Worm (Caenorhabditis elegans) whole organism, L3 larva: Measurements from ENCODE around the gene T22F3.2.

Experiments
- ceh-82 ChIP-seq: fragments of 150-350 bp; optimal IDR thresholded peaks from 2 replicates; lab custom pipeline; 2014; ENCODE audit warnings: missing biosample characterization, missing genetic modification characterization
- ceh-9 ChIP-seq: sonication (generic microtip); optimal IDR thresholded peaks from 2 replicates; lab custom pipeline; 2018; ENCODE audit warnings: missing biosample characterization, missing genetic modification characterization
- nhr-237 ChIP-seq: fragments of 150-350 bp; optimal IDR thresholded peaks from 2 replicates; lab custom pipeline; 2014; ENCODE audit warnings: missing biosample characterization, missing genetic modification characterization
- nhr-25 ChIP-seq: sonication (generic microtip); optimal IDR thresholded peaks from 2 replicates; lab custom pipeline; 2017; ENCODE audit warnings: missing biosample characterization, missing genetic modification characterization
- nhr-28 ChIP-seq: fragments of 150-350 bp; optimal IDR thresholded peaks from 2 replicates; lab custom pipeline; 2014; ENCODE audit warnings: missing biosample characterization, missing genetic modification characterization
- skn-1 ChIP-seq: fragments of 150-350 bp; optimal IDR thresholded peaks from 2 replicates; lab custom pipeline; 2014; ENCODE audit warnings: missing biosample characterization, missing genetic modification characterization
- ztf-11 ChIP-seq: fragments of 150-350 bp; optimal IDR thresholded peaks from 2 replicates; lab custom pipeline; 2014; ENCODE audit warnings: missing biosample characterization, missing genetic modification characterization

DNA sequence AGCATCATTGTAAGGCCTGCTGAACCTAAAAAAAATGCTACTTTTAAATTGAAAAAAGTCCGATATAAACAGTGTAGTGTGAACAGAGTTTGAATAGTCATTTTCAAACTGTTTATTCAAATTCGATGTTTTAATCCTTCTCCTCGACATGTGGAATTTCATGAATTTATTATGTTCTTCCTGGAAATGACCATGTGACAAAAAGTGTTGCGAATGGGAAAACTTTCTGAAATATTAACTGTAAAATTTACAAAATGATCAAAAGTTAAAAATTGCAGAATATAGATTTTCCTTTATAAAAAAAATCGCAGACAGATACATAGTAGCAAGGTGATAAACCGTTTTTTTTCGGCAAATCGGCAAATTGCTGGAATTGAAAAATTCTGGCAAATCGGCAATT lies 18.9 kb downstream of the T22F3.2 start, which contains the start of gene T22F3.8:
- TF ChIP-seq ztf-11 (tag; lab: Kevin White, UChicago) (no peak), nhr-28 (tag; lab: Kevin White, UChicago) (no peak), nhr-237 (tag; lab: Kevin White, UChicago) (no peak), skn-1 (tag; lab: Kevin White, UChicago) (no peak), nhr-25 (tag; lab: Kevin White, UChicago) (no peak), ceh-9 (tag; lab: Kevin White, UChicago) (no peak), ceh-82 (tag; lab: Kevin White, UChicago) (no peak)
